Worm (Caenorhabditis elegans): ENCODE measurements around the gene F09C12.2.

- TF ChIP-seq klf-2 (GFP tag; conservative IDR thresholded peaks at IDR 0.05) (no peak), tab-1 (GFP tag; IDR thresholded peaks at IDR 0.05) (no peak), T22C8.4 (GFP tag; IDR thresholded peaks at IDR 0.05) (no peak), med-1 (GFP tag; optimal IDR thresholded peaks at IDR 0.05; ENCODE audit: insufficient read depth) (no peak), flt-1 (GFP tag; IDR thresholded peaks at IDR 0.05) (no peak), ztf-23 (GFP tag; IDR thresholded peaks at IDR 0.05) (no peak)
Measured at ce11 chrII:5085450-5085849, 24.4 kb upstream of the F09C12.2 start, which contains the start of gene txt-9.

Data from whole organism, midembryonic.